Worm (Caenorhabditis elegans) whole organism, young adult: Measurements from ENCODE around the gene acr-2.

Source experiments
- B0035.1 ChIP-seq: sonication (generic microtip); optimal IDR thresholded peaks from 2 replicates; lab custom pipeline; 2016; ENCODE audit warnings: missing genetic modification characterization, mild to moderate bottlenecking, missing compliant biosample characterization, missing genotype, missing genetic modification reagents
- F22D6.2 ChIP-seq: sonication (generic microtip); optimal IDR thresholded peaks from 2 replicates; lab custom pipeline; 2016; ENCODE audit warnings: mild to moderate bottlenecking, missing genetic modification characterization, missing compliant biosample characterization
- F33H1.4 ChIP-seq: fragments of 200-800 bp; sonication (Bioruptor generic); IDR thresholded peaks from 2 replicates; pipeline ENCODE4 v1.3.6; 2022; ENCODE audit warnings: missing genetic modification reagents, missing genetic modification characterization, missing compliant biosample characterization
- F49E8.2 ChIP-seq: sonication (generic microtip); optimal IDR thresholded peaks from 3 replicates; lab custom pipeline; 2017; ENCODE audit warnings: missing genetic modification characterization, mild to moderate bottlenecking, missing compliant biosample characterization, antibody characterized with exemption, moderate library complexity; ENCODE audit not compliant: insufficient read depth
- F57A8.1 ChIP-seq: fragments of 200-800 bp; sonication (Bioruptor generic); optimal IDR thresholded peaks from 2 replicates; lab custom pipeline; 2018; ENCODE audit warnings: mild to moderate bottlenecking, missing genetic modification characterization, moderate library complexity, missing compliant biosample characterization
- K11D2.4 ChIP-seq: fragments of 200-800 bp; sonication (Bioruptor generic); IDR thresholded peaks from 2 replicates; pipeline ENCODE4 v1.3.6; 2022; ENCODE audit warnings: missing genetic modification reagents, missing genetic modification characterization, missing compliant biosample characterization
- athp-1 ChIP-seq: sonication (generic microtip); optimal IDR thresholded peaks from 2 replicates; lab custom pipeline; 2017; ENCODE audit warnings: mild to moderate bottlenecking, missing genetic modification characterization, missing compliant biosample characterization
- attf-3 ChIP-seq: fragments of 200-800 bp; sonication (Bioruptor generic); conservative IDR thresholded peaks from 2 replicates; pipeline ENCODE4 v1.3.6; 2022; ENCODE audit warnings: missing genetic modification reagents, missing genetic modification characterization, missing compliant biosample characterization
- cebp-1 ChIP-seq, 2 experiments: fragments of 200-800 bp in 1 of 2; sonication (Bioruptor generic) in 1 of 2; sonication (generic microtip) in 1 of 2; IDR thresholded peaks in 1 of 2; optimal IDR thresholded peaks in 1 of 2; 2 replicates each; pipeline versions ENCODE4 v1.3.6 to Lab custom; 2017 to 2022; ENCODE audit warnings: missing compliant biosample characterization in 2 of 2, missing genetic modification characterization in 2 of 2, mild to moderate bottlenecking in 1 of 2, missing genetic modification reagents in 1 of 2, moderate library complexity in 1 of 2
- cebp-2 ChIP-seq: fragments of 200-800 bp; sonication (Bioruptor generic); IDR thresholded peaks from 2 replicates; pipeline ENCODE4 v1.3.6; 2022; ENCODE audit warnings: missing genetic modification characterization, missing compliant biosample characterization
- ceh-27 ChIP-seq: fragments of 200-800 bp; sonication (Bioruptor generic); optimal IDR thresholded peaks from 2 replicates; lab custom pipeline; 2018; ENCODE audit warnings: mild to moderate bottlenecking, missing genetic modification characterization, moderate library complexity, missing compliant biosample characterization
- ceh-58 ChIP-seq: fragments of 200-800 bp; sonication (Bioruptor generic); IDR thresholded peaks from 2 replicates; pipeline ENCODE4 v1.3.6; 2022; ENCODE audit warnings: missing genetic modification characterization, missing compliant biosample characterization
- ceh-79 ChIP-seq: sonication (generic microtip); optimal IDR thresholded peaks from 2 replicates; lab custom pipeline; 2017; ENCODE audit warnings: mild to moderate bottlenecking, missing genetic modification characterization, missing compliant biosample characterization
- dox-1 ChIP-seq: fragments of 200-800 bp; sonication (Bioruptor generic); IDR thresholded peaks from 2 replicates; pipeline ENCODE4 v1.3.6; 2022; ENCODE audit warnings: missing genetic modification reagents, missing genetic modification characterization, missing compliant biosample characterization
- egl-18 ChIP-seq: fragments of 200-800 bp; sonication (Bioruptor generic); IDR thresholded peaks from 2 replicates; pipeline ENCODE4 v1.3.6; 2022; ENCODE audit warnings: missing genetic modification reagents, missing genetic modification characterization, missing compliant biosample characterization
- egl-44 ChIP-seq: fragments of 200-800 bp; sonication (Bioruptor generic); IDR thresholded peaks from 2 replicates; pipeline ENCODE4 v1.3.6; 2022; ENCODE audit warnings: missing genetic modification reagents, missing genetic modification characterization, missing compliant biosample characterization
- hsf-1 ChIP-seq: fragments of 200-800 bp; sonication (Bioruptor generic); IDR thresholded peaks from 2 replicates; pipeline ENCODE4 v1.3.6; 2022; ENCODE audit warnings: missing genetic modification reagents, missing genetic modification characterization, missing compliant biosample characterization
- let-607 ChIP-seq, 2 experiments: fragments of 200-800 bp in 1 of 2; sonication (Bioruptor generic) in 1 of 2; sonication (generic microtip) in 1 of 2; optimal IDR thresholded peaks; 2 replicates each; lab custom pipeline; 2016 to 2018; ENCODE audit warnings: mild to moderate bottlenecking in 2 of 2, missing compliant biosample characterization in 2 of 2, missing genetic modification characterization in 2 of 2, moderate library complexity in 2 of 2, missing genotype in 1 of 2
- lin-40 ChIP-seq: sonication (generic microtip); optimal IDR thresholded peaks from 2 replicates; lab custom pipeline; 2016; ENCODE audit warnings: missing genetic modification characterization, mild to moderate bottlenecking, missing compliant biosample characterization, missing genotype, missing genetic modification reagents
- madf-8 ChIP-seq: fragments of 200-800 bp; sonication (Bioruptor generic); conservative IDR thresholded peaks from 2 replicates; pipeline ENCODE4 v1.3.6; 2022; ENCODE audit warnings: missing genetic modification reagents, missing genetic modification characterization, missing compliant biosample characterization
- nfya-1 ChIP-seq: sonication (generic microtip); optimal IDR thresholded peaks from 2 replicates; lab custom pipeline; 2017; ENCODE audit warnings: antibody characterized with exemption, missing compliant biosample characterization, missing genetic modification characterization, borderline replicate concordance; ENCODE audit not compliant: insufficient read depth
- nhr-80 ChIP-seq: sonication (generic microtip); optimal IDR thresholded peaks from 2 replicates; lab custom pipeline; 2016; ENCODE audit warnings: missing genetic modification characterization, missing compliant biosample characterization
- nhr-90 ChIP-seq: sonication (generic microtip); optimal IDR thresholded peaks from 2 replicates; lab custom pipeline; 2016; ENCODE audit warnings: missing genotype, mild to moderate bottlenecking, missing genetic modification characterization, missing compliant biosample characterization
- pbrm-1 ChIP-seq: fragments of 200-800 bp; sonication (Bioruptor generic); IDR thresholded peaks from 2 replicates; pipeline ENCODE4 v1.3.6; 2022; ENCODE audit warnings: missing genetic modification reagents, missing genetic modification characterization, missing compliant biosample characterization
- rec-8 ChIP-seq, 2 experiments: sonication (generic microtip); optimal IDR thresholded peaks; 2 replicates each; lab custom pipeline; 2016; ENCODE audit warnings: mild to moderate bottlenecking in 2 of 2, missing genetic modification characterization in 2 of 2, missing genetic modification reagents in 2 of 2, missing genotype in 2 of 2, missing biosample characterization in 1 of 2, missing compliant biosample characterization in 1 of 2, moderate library complexity in 1 of 2
- sea-2 ChIP-seq: fragments of 200-800 bp; sonication (Bioruptor generic); IDR thresholded peaks from 2 replicates; pipeline ENCODE4 v1.3.6; 2022; ENCODE audit warnings: missing genetic modification characterization, missing compliant biosample characterization
- snpc-1.1 ChIP-seq: sonication (generic microtip); optimal IDR thresholded peaks from 2 replicates; lab custom pipeline; 2017; ENCODE audit warnings: missing genetic modification characterization, mild to moderate bottlenecking, missing compliant biosample characterization, antibody characterized with exemption, moderate library complexity, missing genotype, missing genetic modification reagents; ENCODE audit not compliant: insufficient read depth
- tlf-1 ChIP-seq: fragments of 200-800 bp; sonication (Bioruptor generic); optimal IDR thresholded peaks from 2 replicates; lab custom pipeline; 2018; ENCODE audit warnings: mild to moderate bottlenecking, missing genetic modification characterization, missing compliant biosample characterization
- ztf-22 ChIP-seq: fragments of 200-800 bp; sonication (Bioruptor generic); optimal IDR thresholded peaks from 2 replicates; lab custom pipeline; 2018; ENCODE audit warnings: mild to moderate bottlenecking, missing genetic modification characterization, moderate library complexity, missing compliant biosample characterization
- ztf-25 ChIP-seq: fragments of 200-800 bp; sonication (Bioruptor generic); IDR thresholded peaks from 2 replicates; pipeline ENCODE4 v1.3.6; 2022; ENCODE audit warnings: missing genetic modification reagents, missing genetic modification characterization, missing compliant biosample characterization

The acr-2 gene

DNA sequence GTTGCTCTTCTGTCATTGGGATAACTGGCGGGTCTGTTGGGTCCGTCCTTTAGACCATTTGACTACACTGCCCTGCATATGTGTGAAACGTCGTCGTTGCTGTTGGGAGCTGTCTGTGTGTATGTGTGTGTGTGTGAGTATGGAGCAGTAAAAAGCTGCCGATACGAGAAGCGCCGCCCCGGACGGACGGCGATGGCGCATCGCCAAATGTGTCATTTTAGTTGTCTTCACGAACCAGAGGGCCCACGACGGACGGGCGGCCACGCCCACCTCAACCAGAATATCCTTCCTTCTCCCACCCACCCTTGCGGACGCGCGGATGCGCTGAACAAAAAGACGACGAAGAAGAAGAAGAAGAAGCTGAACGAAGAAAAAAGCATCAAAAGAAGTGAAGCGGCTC is at the start of gene acr-2:
Gene acr-2, plus strand, starts transcription at position 301 of the 400 bp plus-strand sequence.
- TF ChIP-seq sea-2 (GFP tag; lab: Robert Waterston, UW), result 0 out of 2 replicates have a peak, but pooled peaks have one; percentile 30
- TF ChIP-seq hsf-1, result 0 out of 2 replicates have a peak, but pooled peaks have one; percentile 33
- TF ChIP-seq egl-44, result no peak
- TF ChIP-seq K11D2.4 (GFP tag; lab: Robert Waterston, UW), result 0 out of 2 replicates have a peak, but pooled peaks have one; percentile 20
- no peak for TF ChIP-seq F33H1.4 (GFP tag; lab: Robert Waterston, UW)
- TF ChIP-seq ceh-79 (tag; lab: Kevin White, UChicago), result no peak
- TF ChIP-seq attf-3 (GFP tag; lab: Robert Waterston, UW), result no peak

ce11 chrX:6653173-6653572 is 49.2 kb upstream of the acr-2 start:
- no peak for TF ChIP-seq cebp-1 (GFP tag; IDR thresholded peaks at IDR 0.05; lab: Robert Waterston, UW)
- peak; percentile 12 for TF ChIP-seq cebp-1 (tag; optimal IDR thresholded peaks at IDR 0.05; lab: Kevin White, UChicago)
- TF ChIP-seq dox-1, result 0 out of 2 replicates have a peak, but pooled peaks have one; percentile 63
- peak; percentile 92 for TF ChIP-seq nhr-80 (tag; lab: Kevin White, UChicago)
- no peak for TF ChIP-seq lin-40 (tag; lab: Kevin White, UChicago)

DNA sequence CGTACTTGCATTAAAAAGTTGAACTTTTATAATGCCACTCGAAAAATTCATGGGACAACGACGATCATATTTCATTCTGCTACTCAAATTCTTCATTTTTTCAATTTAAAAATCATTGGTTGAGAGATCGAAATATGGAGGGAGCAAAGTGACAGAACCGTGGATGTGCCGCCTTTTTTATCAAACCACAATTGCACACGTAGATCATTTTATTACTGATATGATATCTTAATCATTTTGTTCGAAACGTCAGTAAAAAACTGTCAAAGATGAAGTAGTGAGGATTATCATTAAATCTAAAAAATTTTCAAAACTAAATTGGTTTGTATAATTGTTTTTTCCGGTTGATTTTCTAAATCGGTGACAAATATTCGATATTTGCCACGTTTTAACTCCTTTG is 48.2 kb upstream of the acr-2 start:
- TF ChIP-seq nhr-80 (tag; lab: Kevin White, UChicago) (peak; percentile 50), tlf-1 (GFP tag; lab: Kevin White, UChicago) (no peak), madf-8 (GFP tag; lab: Robert Waterston, UW) (no peak), ceh-58 (GFP tag; lab: Robert Waterston, UW) (no peak), ceh-27 (GFP tag; lab: Kevin White, UChicago) (no peak)
- TF ChIP-seq, all 124 proteins: peak for 1

DNA sequence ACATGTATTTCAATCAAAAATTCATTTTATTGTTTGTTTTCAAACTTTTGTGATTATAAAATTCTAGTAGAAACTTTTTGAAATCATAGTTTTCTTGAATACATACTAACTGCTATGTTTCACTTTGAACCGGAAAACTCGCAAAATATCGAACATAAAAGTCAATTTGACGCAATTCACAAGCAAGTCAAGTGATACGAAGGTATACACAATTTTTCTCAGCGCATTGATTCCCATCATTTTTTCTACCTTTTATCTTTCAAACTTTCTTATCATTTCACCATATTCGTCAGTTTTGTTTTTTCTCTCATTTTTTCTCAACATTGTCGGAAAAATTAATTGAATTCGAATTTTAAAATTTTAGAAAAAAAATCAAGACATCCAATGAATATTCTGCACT is 47.2 kb upstream of the acr-2 start, which contains the start of gene nhr-173:
Gene nhr-173, plus strand, starts transcription at position 366 of the 400 bp plus-strand sequence.
- TF ChIP-seq egl-18 (GFP tag; lab: Robert Waterston, UW) (no peak), nhr-80 (tag; lab: Kevin White, UChicago) (peak; percentile 47), nfya-1 (tag; lab: Kevin White, UChicago) (no peak), athp-1 (no peak)

DNA sequence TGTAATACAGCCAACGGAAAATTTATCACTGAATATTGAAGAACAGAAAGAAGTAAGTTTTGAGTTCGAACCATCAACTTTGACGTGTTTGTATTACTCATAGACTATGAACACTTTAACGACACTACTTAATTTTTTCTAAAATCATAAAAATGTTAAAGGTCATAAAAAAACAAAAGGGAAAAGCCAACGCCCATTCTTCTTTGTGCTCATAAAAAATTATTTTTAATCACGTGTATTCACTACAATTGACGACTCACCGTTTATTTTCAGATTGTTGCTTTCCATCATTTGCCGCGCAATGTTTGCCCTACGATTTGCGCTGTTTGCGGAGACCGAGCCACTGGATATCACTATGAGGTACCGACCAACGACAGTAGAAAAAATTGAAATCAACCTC is 46.1 kb upstream of the acr-2 start:
- no peak for TF ChIP-seq cebp-1 (GFP tag; IDR thresholded peaks at IDR 0.05; lab: Robert Waterston, UW)
- no peak for TF ChIP-seq cebp-1 (tag; optimal IDR thresholded peaks at IDR 0.05; lab: Kevin White, UChicago)
- no peak for TF ChIP-seq cebp-2 (GFP tag; lab: Robert Waterston, UW)
- TF ChIP-seq F49E8.2 (tag; lab: Kevin White, UChicago), result no peak
- TF ChIP-seq F57A8.1 (GFP tag; lab: Kevin White, UChicago), result no peak
- no peak for TF ChIP-seq nfya-1 (tag; lab: Kevin White, UChicago)
- TF ChIP-seq snpc-1.1 (tag; lab: Kevin White, UChicago), result no peak
- TF ChIP-seq nhr-90 (tag; lab: Kevin White, UChicago), result no peak
- no peak for TF ChIP-seq pbrm-1 (GFP tag; lab: Robert Waterston, UW)
- TF ChIP-seq let-607 (tag; optimal IDR thresholded peaks at IDR 0.05; lab: Kevin White, UChicago), result no peak
- TF ChIP-seq ztf-22, result no peak
- TF ChIP-seq rec-8 (tag; optimal IDR thresholded peaks at IDR 0.05; lab: Kevin White, UChicago), result no peak
- no peak for TF ChIP-seq F22D6.2 (tag; lab: Kevin White, UChicago)
- no peak for TF ChIP-seq ztf-25
- no peak for TF ChIP-seq B0035.1 (tag; lab: Kevin White, UChicago)
